Worm (Caenorhabditis elegans): ENCODE results near the gene fem-2.

Gene fem-2

ce11 chrIII:627838-628237 lies 6.6 kb downstream of the fem-2 start, which contains the start of gene T19C3.5:
Gene T19C3.5 (minus strand): TSS chrIII:627938.
- no peak for TF ChIP-seq fkh-2 (tag; optimal IDR thresholded peaks at IDR 0.05)
- TF ChIP-seq ZK546.5 (tag; optimal IDR thresholded peaks at IDR 0.05), result no peak
- no peak for TF ChIP-seq elt-3 (tag; optimal IDR thresholded peaks at IDR 0.05)
- no peak for TF ChIP-seq egl-5 (tag; optimal IDR thresholded peaks at IDR 0.05)
- TF ChIP-seq mdl-1 (tag; optimal IDR thresholded peaks at IDR 0.05), result no peak
- TF ChIP-seq nhr-25 (tag; optimal IDR thresholded peaks at IDR 0.05), result no peak
- no peak for TF ChIP-seq daf-12 (tag; optimal IDR thresholded peaks at IDR 0.05)
- no peak for TF ChIP-seq ztf-11 (tag; optimal IDR thresholded peaks at IDR 0.05)
- TF ChIP-seq pqm-1 (tag; optimal IDR thresholded peaks at IDR 0.05), result no peak
- no peak for TF ChIP-seq R02D3.7 (tag; optimal IDR thresholded peaks at IDR 0.05)
- TF ChIP-seq jun-1 (tag; optimal IDR thresholded peaks at IDR 0.05), result no peak
- no peak for TF ChIP-seq nhr-77 (tag; optimal IDR thresholded peaks at IDR 0.05)
- TF ChIP-seq ceh-16 (tag; optimal IDR thresholded peaks at IDR 0.05), result no peak
- no peak for TF ChIP-seq unc-39 (tag; optimal IDR thresholded peaks at IDR 0.05)
- TF ChIP-seq aly-2 (tag; optimal IDR thresholded peaks at IDR 0.05), result no peak
- TF ChIP-seq lin-39 (tag; optimal IDR thresholded peaks at IDR 0.05), result no peak
- no peak for TF ChIP-seq snpc-4 (tag; optimal IDR thresholded peaks at IDR 0.05)
- no peak for TF ChIP-seq nhr-76 (tag; optimal IDR thresholded peaks at IDR 0.05)
- TF ChIP-seq ceh-9 (tag; optimal IDR thresholded peaks at IDR 0.05), result no peak

ce11 chrIII:626091-626490 lies 8.3 kb downstream of the fem-2 start:
- TF ChIP-seq ztf-11 (tag; optimal IDR thresholded peaks at IDR 0.05), result no peak

ce11 chrIII:623754-624153 lies 10.7 kb downstream of the fem-2 start:
- TF ChIP-seq nfya-1 (tag; optimal IDR thresholded peaks at IDR 0.05; ENCODE audit: insufficient read depth), result peak; percentile 91
- peak; percentile 97 for TF ChIP-seq elt-2 (tag; optimal IDR thresholded peaks at IDR 0.05)
- peak; percentile 39 for TF ChIP-seq egl-27 (tag; optimal IDR thresholded peaks at IDR 0.05)
- peak; percentile 88 for TF ChIP-seq hmg-11 (tag; optimal IDR thresholded peaks at IDR 0.05)
- TF ChIP-seq skn-1 (tag; optimal IDR thresholded peaks at IDR 0.05), result peak; percentile 57
- TF ChIP-seq nhr-12 (tag; optimal IDR thresholded peaks at IDR 0.05), result no peak
- no peak for TF ChIP-seq unc-39 (tag; optimal IDR thresholded peaks at IDR 0.05)
- TF ChIP-seq lin-39 (tag; optimal IDR thresholded peaks at IDR 0.05), result peak; percentile 91
- TF ChIP-seq egl-5 (tag; optimal IDR thresholded peaks at IDR 0.05), result peak; percentile 87
- no peak for TF ChIP-seq fkh-10 (GFP tag; optimal IDR thresholded peaks at IDR 0.05)
- no peak for TF ChIP-seq nhr-28 (tag; optimal IDR thresholded peaks at IDR 0.05)
- TF ChIP-seq fos-1 (tag; optimal IDR thresholded peaks at IDR 0.05), result no peak
- TF ChIP-seq ztf-11 (tag; optimal IDR thresholded peaks at IDR 0.05), result no peak
- peak; percentile 83 for TF ChIP-seq nhr-23 (tag; optimal IDR thresholded peaks at IDR 0.05)
- TF ChIP-seq ceh-16 (tag; optimal IDR thresholded peaks at IDR 0.05), result no peak
- no peak for TF ChIP-seq daf-12 (tag; optimal IDR thresholded peaks at IDR 0.05)
- TF ChIP-seq lin-15B (tag; optimal IDR thresholded peaks at IDR 0.05), result peak; percentile 76
- TF ChIP-seq nhr-67 (tag; optimal IDR thresholded peaks at IDR 0.05), result no peak
- TF ChIP-seq nhr-237 (tag; optimal IDR thresholded peaks at IDR 0.05), result no peak
- TF ChIP-seq nhr-43 (tag; optimal IDR thresholded peaks at IDR 0.05; ENCODE audit: poor library complexity, severe bottlenecking), result peak; percentile 15
- TF ChIP-seq lsy-12 (tag; optimal IDR thresholded peaks at IDR 0.05), result no peak
- no peak for TF ChIP-seq fkh-2 (tag; optimal IDR thresholded peaks at IDR 0.05)
- no peak for TF ChIP-seq aly-2 (tag; optimal IDR thresholded peaks at IDR 0.05)
- no peak for TF ChIP-seq nhr-76 (tag; optimal IDR thresholded peaks at IDR 0.05)
- peak; percentile 34 for TF ChIP-seq R02D3.7 (tag; optimal IDR thresholded peaks at IDR 0.05)
- peak in 1 of 3 experiments; percentile 28 for TF ChIP-seq elt-3 (tag; optimal IDR thresholded peaks at IDR 0.05)
- TF ChIP-seq eor-1 (tag; optimal IDR thresholded peaks at IDR 0.05), result no peak
- TF ChIP-seq pha-4 (tag; optimal IDR thresholded peaks at IDR 0.05), result peak; percentile 96
- no peak for TF ChIP-seq ceh-82 (tag; optimal IDR thresholded peaks at IDR 0.05)
- TF ChIP-seq pqm-1 (tag; optimal IDR thresholded peaks at IDR 0.05), result peak; percentile 97
- peak; percentile 50 for TF ChIP-seq ceh-28 (tag; optimal IDR thresholded peaks at IDR 0.05)
- peak; percentile 88 for TF ChIP-seq nhr-25 (tag; optimal IDR thresholded peaks at IDR 0.05)
- TF ChIP-seq unc-62 (GFP tag; optimal IDR thresholded peaks at IDR 0.05), result peak; percentile 82
- peak; percentile 39 for TF ChIP-seq tbx-2 (tag; optimal IDR thresholded peaks at IDR 0.05)
- TF ChIP-seq ztf-4 (tag; optimal IDR thresholded peaks at IDR 0.05), result no peak
- TF ChIP-seq snpc-4 (tag; optimal IDR thresholded peaks at IDR 0.05), result peak; percentile 91
- TF ChIP-seq nhr-11 (tag; optimal IDR thresholded peaks at IDR 0.05), result no peak
- TF ChIP-seq mdl-1 (tag; optimal IDR thresholded peaks at IDR 0.05), result peak; percentile 80
- no peak for TF ChIP-seq ceh-9 (tag; optimal IDR thresholded peaks at IDR 0.05)
- no peak for TF ChIP-seq nhr-77 (tag; optimal IDR thresholded peaks at IDR 0.05)
- peak; percentile 79 for TF ChIP-seq jun-1 (tag; optimal IDR thresholded peaks at IDR 0.05)
- TF ChIP-seq mml-1 (tag; optimal IDR thresholded peaks at IDR 0.05), result no peak
- no peak for TF ChIP-seq sea-2 (GFP tag; optimal IDR thresholded peaks at IDR 0.05)
- TF ChIP-seq ZK546.5 (tag; optimal IDR thresholded peaks at IDR 0.05), result no peak
- peak; percentile 67 for TF ChIP-seq elt-1 (tag; optimal IDR thresholded peaks at IDR 0.05)
- peak; percentile 36 for TF ChIP-seq zag-1 (tag; optimal IDR thresholded peaks at IDR 0.05)
- no peak for TF ChIP-seq ama-1 (optimal IDR thresholded peaks at IDR 0.05)
